Fruit fly (Drosophila melanogaster) Kc167 (cell line): Measurements from ENCODE around the gene a6.

Experiments used
- Myc ChIP-seq: fragments of >200 bp; optimal IDR thresholded peaks from 2 replicates; lab custom pipeline; 2017; ENCODE audit warnings: missing external identifiers
- Sin3A ChIP-seq: fragments of >200 bp; optimal IDR thresholded peaks from 2 replicates; lab custom pipeline; 2018; ENCODE audit warnings: missing external identifiers
- h ChIP-seq: fragments of >200 bp; optimal IDR thresholded peaks from 3 replicates; lab custom pipeline; 2018; ENCODE audit warnings: missing external identifiers
- insv ChIP-seq: fragments of >200 bp; optimal IDR thresholded peaks from 3 replicates; lab custom pipeline; 2018; ENCODE audit warnings: missing external identifiers
- psq ChIP-seq: fragments of >200 bp; optimal IDR thresholded peaks from 2 replicates; lab custom pipeline; 2017; ENCODE audit warnings: missing external identifiers
- ttk ChIP-seq: sonication (Bioruptor generic); optimal IDR thresholded peaks from 2 replicates; lab custom pipeline; 2017; ENCODE audit warnings: missing external identifiers

Gene a6

dm6 chrX:1695529-1696410 is at the start of gene a6:
a6 (minus strand) TSS chrX:1695889.
- TF ChIP-seq ttk (no peak), Myc (lab: Kevin White, UChicago) (no peak), h (no peak), psq (no peak), insv (no peak), Sin3A (lab: Kevin White, UChicago) (no peak)

DNA sequence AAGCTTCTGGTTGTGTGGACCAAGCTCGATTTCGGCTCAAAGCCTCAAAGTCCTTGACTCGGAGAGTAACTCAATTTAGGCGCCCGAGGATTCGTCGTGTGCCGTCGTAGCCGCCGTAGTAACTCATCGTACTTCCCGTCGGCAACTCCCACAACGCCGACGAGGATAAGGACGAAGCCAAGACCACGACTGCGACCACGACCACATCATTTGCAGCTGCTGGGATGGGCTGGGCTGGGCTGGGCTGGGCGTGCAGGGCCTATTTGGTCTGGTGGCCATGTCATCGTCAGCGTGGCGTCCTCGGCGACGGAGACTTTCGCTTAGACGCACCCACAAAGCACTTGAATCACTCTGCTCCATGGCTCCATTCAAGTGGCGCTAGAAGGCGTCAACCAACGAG is 39.4 kb upstream of the a6 start:
- no peak for TF ChIP-seq psq
- no peak for TF ChIP-seq h
- no peak for TF ChIP-seq insv
- no peak for TF ChIP-seq Myc (lab: Kevin White, UChicago)
- no peak for TF ChIP-seq Sin3A (lab: Kevin White, UChicago)
- no peak for TF ChIP-seq ttk

dm6 chrX:1714874-1715273 is 19.2 kb upstream of the a6 start:
- no peak for TF ChIP-seq Myc (lab: Kevin White, UChicago)
- no peak for TF ChIP-seq insv
- TF ChIP-seq h, result no peak
- TF ChIP-seq psq, result no peak
- TF ChIP-seq ttk, result no peak
- TF ChIP-seq Sin3A (lab: Kevin White, UChicago), result no peak

DNA sequence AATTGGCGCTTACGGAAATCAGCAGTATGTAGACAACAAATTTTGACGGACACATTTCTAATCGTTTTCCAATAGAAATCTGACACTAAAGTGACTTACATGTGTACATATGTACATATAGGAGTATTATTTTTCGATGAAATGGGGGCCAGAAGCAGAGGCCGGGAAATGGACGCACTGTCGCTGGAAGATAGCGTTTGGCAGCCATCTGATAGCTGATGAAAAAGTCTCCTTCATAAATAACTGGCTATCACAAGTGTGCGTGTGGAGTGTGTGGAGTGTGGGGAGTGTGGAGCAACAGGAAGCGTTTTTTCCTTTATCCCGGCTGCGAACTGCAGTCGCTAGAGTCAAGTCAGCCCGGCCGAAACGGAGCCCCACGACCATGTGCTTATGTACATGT is 14.4 kb upstream of the a6 start, which contains the start of gene CG3795:
TSS of gene CG3795 (minus strand) at position 101 of the 400 bp plus-strand sequence.
- TF ChIP-seq psq (no peak), ttk (no peak), Sin3A (lab: Kevin White, UChicago) (no peak), h (no peak), insv (no peak), Myc (lab: Kevin White, UChicago) (no peak)

dm6 chrX:1705929-1706328 is 10.2 kb upstream of the a6 start:
- TF ChIP-seq Myc (lab: Kevin White, UChicago), result no peak
- no peak for TF ChIP-seq Sin3A (lab: Kevin White, UChicago)
- TF ChIP-seq h, result no peak
- no peak for TF ChIP-seq insv
- TF ChIP-seq ttk, result no peak

dm6 chrX:1692553-1692952 is 3.1 kb downstream of the a6 start, which contains the start of gene CG32809:
CG32809 (minus strand) TSS chrX:1692768.
- TF ChIP-seq Myc (lab: Kevin White, UChicago), result no peak
- TF ChIP-seq ttk, result no peak
- TF ChIP-seq insv, result no peak
- TF ChIP-seq h, result no peak
- TF ChIP-seq psq, result no peak
- TF ChIP-seq Sin3A (lab: Kevin White, UChicago), result no peak

DNA sequence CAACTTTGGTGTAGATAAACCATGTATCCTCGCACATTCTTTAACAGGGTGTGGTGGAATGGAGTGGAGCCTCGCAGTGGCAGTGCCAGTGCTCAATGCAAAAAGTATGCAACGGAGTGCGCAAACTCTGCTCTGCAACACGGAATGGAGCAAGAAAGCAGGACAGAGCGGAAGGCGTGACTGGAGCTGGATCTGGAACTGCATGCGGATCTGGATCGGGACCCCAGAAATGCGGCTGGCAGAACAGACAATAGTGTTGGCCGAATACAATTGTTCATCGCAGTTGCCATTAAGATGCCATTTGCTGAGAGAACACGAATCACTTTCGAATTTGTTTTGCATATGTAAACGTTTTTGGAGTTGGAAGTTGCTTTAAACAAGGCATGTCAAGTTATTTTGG is 4.2 kb downstream of the a6 start:
- no peak for TF ChIP-seq Sin3A (lab: Kevin White, UChicago)

- TF ChIP-seq ttk (no peak), psq (no peak), h (no peak), Sin3A (lab: Kevin White, UChicago) (no peak), insv (no peak), Myc (lab: Kevin White, UChicago) (no peak)
Measured at dm6 chrX:1686305-1686704, 9.4 kb downstream of the a6 start, which contains the start of gene b6. b6 (plus strand) TSS chrX:1686624.

DNA sequence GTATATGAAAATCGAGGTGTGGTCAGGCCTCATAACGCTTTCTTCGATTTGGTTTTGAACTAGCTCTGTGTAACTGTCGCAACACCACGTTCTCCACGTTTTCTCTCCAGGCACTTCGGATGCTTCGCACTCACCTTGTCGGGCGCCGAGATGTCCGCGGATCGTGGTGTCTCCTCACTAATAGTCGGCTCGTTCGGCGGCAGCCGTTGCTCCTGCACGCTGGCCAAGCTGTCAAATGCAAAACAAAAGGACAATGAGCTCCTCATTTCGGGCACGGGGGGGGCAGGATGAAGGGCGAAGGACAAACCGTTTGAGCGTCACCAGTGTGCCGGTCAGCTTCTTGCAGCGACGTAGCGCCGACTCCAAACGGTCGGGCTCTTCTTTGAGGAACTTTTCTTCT is 14.4 kb downstream of the a6 start, which contains the start of gene CG14797:
TSS of gene CG14797 (plus strand) at position 301 of the 400 bp plus-strand sequence.
- TF ChIP-seq Myc (lab: Kevin White, UChicago) (no peak), h (no peak), ttk (no peak), psq (no peak), insv (no peak)

DNA sequence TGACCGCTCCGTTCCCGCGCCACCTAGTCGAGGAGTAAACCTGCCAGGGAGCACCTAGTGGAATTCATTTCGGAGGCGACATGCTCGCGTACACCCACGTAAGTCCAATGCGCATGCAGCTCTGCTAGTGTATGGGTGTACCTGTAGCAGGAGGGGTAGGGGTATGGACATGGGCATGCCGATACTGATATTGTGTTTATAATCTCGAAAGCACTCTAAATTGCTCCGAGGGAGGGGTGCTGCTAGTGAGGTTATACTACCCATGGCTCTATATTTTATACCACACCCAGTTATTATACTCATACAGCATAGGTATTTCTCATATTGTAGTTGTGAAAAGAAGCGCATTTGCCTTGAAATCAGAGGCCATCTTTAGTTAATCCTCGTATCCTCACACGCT is 25.8 kb downstream of the a6 start:
- no peak for TF ChIP-seq psq
- TF ChIP-seq insv, result no peak
- no peak for TF ChIP-seq h
- no peak for TF ChIP-seq Sin3A (lab: Kevin White, UChicago)
- no peak for TF ChIP-seq ttk

DNA sequence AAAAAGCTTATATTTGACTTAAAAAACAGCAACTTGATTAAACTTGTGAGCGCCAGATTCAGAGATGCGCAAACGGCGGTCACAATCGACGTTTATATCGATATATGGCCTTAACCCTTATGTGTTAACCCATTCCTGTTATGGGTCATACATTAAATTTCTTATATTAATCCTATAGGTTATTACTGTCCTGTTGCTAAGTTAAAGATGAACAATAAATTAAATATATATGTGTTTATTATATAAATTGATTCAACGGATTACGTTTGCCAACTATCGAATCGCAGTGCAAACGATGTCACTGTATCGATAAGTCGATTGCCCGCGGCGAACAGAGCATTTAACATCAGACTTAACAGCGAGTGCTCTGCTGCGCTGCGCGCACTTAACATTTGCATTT is 26.5 kb downstream of the a6 start, which contains the start of the genes CG3740 and hfw:
TSS of gene CG3740 (minus strand) at position 84 of the 400 bp plus-strand sequence.
TSS of gene hfw (plus strand) at position 357 of the 400 bp plus-strand sequence.
- TF ChIP-seq h (no peak), Sin3A (lab: Kevin White, UChicago) (no peak), insv (no peak), Myc (lab: Kevin White, UChicago) (no peak), psq (no peak), ttk (no peak)

DNA sequence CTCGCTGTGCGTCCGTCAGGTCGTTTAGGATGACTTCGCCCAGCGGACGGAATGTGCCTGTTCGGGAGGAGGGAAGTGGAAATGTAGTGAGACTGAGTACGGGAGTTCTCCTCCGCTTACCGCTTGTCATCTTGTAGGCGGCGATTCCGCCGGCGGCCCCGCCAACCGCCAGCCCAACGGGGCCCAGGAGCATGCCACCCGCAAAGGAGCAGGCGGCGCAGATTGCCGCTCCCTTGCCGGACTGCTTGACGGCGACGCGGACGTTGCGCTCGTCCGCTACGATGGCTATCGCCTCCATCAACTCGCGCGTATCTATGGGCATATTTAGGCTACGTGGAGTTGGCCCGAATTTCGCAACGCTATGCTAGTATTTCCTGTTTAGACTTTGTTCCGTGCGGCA is 27.0 kb downstream of the a6 start, which contains the start of gene Mur2B:
TSS of gene Mur2B (minus strand) at position 101 of the 400 bp plus-strand sequence.
- TF ChIP-seq insv, result no peak
- no peak for TF ChIP-seq Myc (lab: Kevin White, UChicago)
- TF ChIP-seq ttk, result no peak
- TF ChIP-seq Sin3A (lab: Kevin White, UChicago), result no peak
- no peak for TF ChIP-seq h
- no peak for TF ChIP-seq psq

DNA sequence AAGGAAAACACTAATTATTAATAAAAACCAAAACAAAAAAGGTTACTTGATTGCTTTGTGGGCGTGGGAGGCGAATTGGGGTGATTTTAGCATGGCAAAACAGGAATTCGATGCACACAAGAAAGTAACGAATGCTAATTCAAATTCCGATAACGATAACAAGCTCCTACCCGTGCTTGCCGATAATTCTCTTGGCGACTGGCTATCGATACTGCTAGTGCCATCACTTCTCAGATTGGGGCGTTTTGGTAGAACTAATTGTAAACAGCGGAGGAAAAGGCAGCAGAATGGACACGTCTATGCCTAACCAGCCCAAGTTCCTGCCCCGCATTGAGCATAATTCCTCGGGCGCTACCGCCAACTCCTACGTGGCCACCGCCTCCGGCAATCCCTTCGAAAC is 30.9 kb downstream of the a6 start, which contains the start of gene dor:
TSS of gene dor (plus strand) at position 217 of the 400 bp plus-strand sequence.
- no peak for TF ChIP-seq ttk
- no peak for TF ChIP-seq psq
- TF ChIP-seq Sin3A (lab: Kevin White, UChicago), result no peak

- TF ChIP-seq Myc (lab: Kevin White, UChicago) (no peak), Sin3A (lab: Kevin White, UChicago) (no peak), insv (no peak), ttk (no peak), h (no peak), psq (no peak)
Measured at dm6 chrX:1660269-1660668, 35.4 kb downstream of the a6 start.
